Fruit fly (Drosophila melanogaster) whole organism, larva: Measurements from ENCODE around the gene mib1.

Experiments
- noc ChIP-seq: fragments of 200-800 bp; sonication (Bioruptor generic); optimal IDR thresholded peaks from 3 replicates; lab custom pipeline; 2019; ENCODE audit warnings: missing biosample characterization, mild to moderate bottlenecking, missing genetic modification characterization, moderate library complexity

The mib1 gene

dm6 chr3L:16046387-16047066 is 34.9 kb upstream of the mib1 start:
- TF ChIP-seq noc (tag; lab: Kevin White, UChicago), result peak; percentile 68

dm6 chr3L:16045831-16046336 is 34.3 kb upstream of the mib1 start:
- TF ChIP-seq noc (tag; lab: Kevin White, UChicago), result peak; percentile 97

- no peak for TF ChIP-seq noc (tag; lab: Kevin White, UChicago)
These were observed 33.6 kb upstream of the mib1 start for dm6 chr3L:16045083-16045830.

dm6 chr3L:16043782-16044352 is 32.3 kb upstream of the mib1 start:
- no peak for TF ChIP-seq noc (tag; lab: Kevin White, UChicago)

- TF ChIP-seq noc (tag; lab: Kevin White, UChicago), result no peak
These were observed 31.6 kb upstream of the mib1 start for dm6 chr3L:16043045-16043781.

- TF ChIP-seq noc (tag; lab: Kevin White, UChicago), result no peak
These were observed 31.0 kb upstream of the mib1 start for dm6 chr3L:16042640-16043039.

- TF ChIP-seq noc (tag; lab: Kevin White, UChicago), result no peak
These were observed 30.4 kb upstream of the mib1 start for dm6 chr3L:16042080-16042344.

dm6 chr3L:16041260-16042079 is 29.9 kb upstream of the mib1 start:
- no peak for TF ChIP-seq noc (tag; lab: Kevin White, UChicago)

dm6 chr3L:16040389-16040788 is 28.8 kb upstream of the mib1 start:
- no peak for TF ChIP-seq noc (tag; lab: Kevin White, UChicago)

dm6 chr3L:16039063-16039462 is 27.5 kb upstream of the mib1 start:
- TF ChIP-seq noc (tag; lab: Kevin White, UChicago), result no peak

- TF ChIP-seq noc (tag; lab: Kevin White, UChicago), result no peak
These were observed 26.2 kb upstream of the mib1 start for dm6 chr3L:16037690-16038332.

- no peak for TF ChIP-seq noc (tag; lab: Kevin White, UChicago)
These were observed 25.5 kb upstream of the mib1 start for dm6 chr3L:16037048-16037477.

- no peak for TF ChIP-seq noc (tag; lab: Kevin White, UChicago)
These were observed 23.6 kb upstream of the mib1 start, which contains the start of gene CG5895 for dm6 chr3L:16035185-16035584. TSS of gene CG5895 (plus strand) at chr3L:16035485.

- no peak for TF ChIP-seq noc (tag; lab: Kevin White, UChicago)
These were observed 22.6 kb upstream of the mib1 start, which contains the start of gene CG42538 for dm6 chr3L:16034224-16034623. TSS of gene CG42538 (plus strand) at chr3L:16034524.
